Fruit fly (Drosophila melanogaster): ENCODE data around the gene CG10185.

Gene CG10185

dm6 chr3R:16042137-16042899 lies 25.1 kb downstream of the CG10185 start (continued):
- TF ChIP-seq lz (GFP tag; optimal IDR thresholded peaks at IDR 0.05), result peak; percentile 6
- TF ChIP-seq spab (GFP tag; optimal IDR thresholded peaks at IDR 0.05), result no peak
- TF ChIP-seq Hr39 (GFP tag; optimal IDR thresholded peaks at IDR 0.05), result no peak
- no peak for TF ChIP-seq Sox14 (GFP tag; optimal IDR thresholded peaks at IDR 0.05)
- 0 out of 2 replicates have a peak, but pooled peaks have one; percentile 23 for TF ChIP-seq CG11294 (GFP tag; IDR thresholded peaks at IDR 0.05)
- no peak for TF ChIP-seq CG8319 (GFP tag; optimal IDR thresholded peaks at IDR 0.05)
- TF ChIP-seq Blimp-1 (GFP tag; optimal IDR thresholded peaks at IDR 0.05), result no peak
- no peak for TF ChIP-seq CG34406 (GFP tag; optimal IDR thresholded peaks at IDR 0.05)
- TF ChIP-seq CG8632 (GFP tag; optimal IDR thresholded peaks at IDR 0.05), result no peak
- peak; percentile 48 for TF ChIP-seq CG15336 (GFP tag; IDR thresholded peaks at IDR 0.05)
- peak; percentile 55 for TF ChIP-seq CG3919 (GFP tag; optimal IDR thresholded peaks at IDR 0.05)
- TF ChIP-seq Sox15 (GFP tag; optimal IDR thresholded peaks at IDR 0.05), result no peak
- TF ChIP-seq Smox (GFP tag; optimal IDR thresholded peaks at IDR 0.05), result no peak
- no peak for TF ChIP-seq CG9139 (GFP tag; optimal IDR thresholded peaks at IDR 0.05)
- peak; percentile 63 for TF ChIP-seq pdm3 (GFP tag; optimal IDR thresholded peaks at IDR 0.05)
- peak; percentile 39 for TF ChIP-seq Lpt (GFP tag; optimal IDR thresholded peaks at IDR 0.05)
- TF ChIP-seq esn (GFP tag; optimal IDR thresholded peaks at IDR 0.05), result peak; percentile 30
- peak; percentile 22 for TF ChIP-seq Sox102F (GFP tag; optimal IDR thresholded peaks at IDR 0.05)
- TF ChIP-seq Hr4 (GFP tag; optimal IDR thresholded peaks at IDR 0.05), result peak; percentile 56
- no peak for TF ChIP-seq dac (GFP tag; optimal IDR thresholded peaks at IDR 0.05)
- no peak for TF ChIP-seq CG10669 (GFP tag; optimal IDR thresholded peaks at IDR 0.05)
- TF ChIP-seq fd59A (GFP tag; optimal IDR thresholded peaks at IDR 0.05), result no peak
- no peak for TF ChIP-seq fd85E (GFP tag; optimal IDR thresholded peaks at IDR 0.05)
- TF ChIP-seq achi (GFP tag; optimal IDR thresholded peaks at IDR 0.05), result peak; percentile 33
- TF ChIP-seq vri (GFP tag; optimal IDR thresholded peaks at IDR 0.05), result no peak

dm6 chr3R:16040925-16041324 lies 26.5 kb downstream of the CG10185 start:
- TF ChIP-seq fd85E (GFP tag; optimal IDR thresholded peaks at IDR 0.05) (no peak), CG1621 (tag; optimal IDR thresholded peaks at IDR 0.05) (peak; percentile 63)

dm6 chr3R:16039557-16039956 lies 27.8 kb downstream of the CG10185 start:
- TF ChIP-seq CG9139 (GFP tag; optimal IDR thresholded peaks at IDR 0.05) (no peak), salr (GFP tag; optimal IDR thresholded peaks at IDR 0.05) (no peak), CG3919 (GFP tag; optimal IDR thresholded peaks at IDR 0.05) (no peak), Ets21C (GFP tag; optimal IDR thresholded peaks at IDR 0.05) (no peak), CG10631 (GFP tag; optimal IDR thresholded peaks at IDR 0.05) (no peak), CG7368 (GFP tag; optimal IDR thresholded peaks at IDR 0.05) (no peak), net (GFP tag; optimal IDR thresholded peaks at IDR 0.05) (no peak), fd85E (GFP tag; optimal IDR thresholded peaks at IDR 0.05) (no peak), spab (GFP tag; optimal IDR thresholded peaks at IDR 0.05) (no peak), Ets96B (tag; optimal IDR thresholded peaks at IDR 0.05) (no peak), CG8632 (GFP tag; optimal IDR thresholded peaks at IDR 0.05) (no peak), dac (GFP tag; optimal IDR thresholded peaks at IDR 0.05) (no peak), Smox (GFP tag; optimal IDR thresholded peaks at IDR 0.05) (no peak)

DNA sequence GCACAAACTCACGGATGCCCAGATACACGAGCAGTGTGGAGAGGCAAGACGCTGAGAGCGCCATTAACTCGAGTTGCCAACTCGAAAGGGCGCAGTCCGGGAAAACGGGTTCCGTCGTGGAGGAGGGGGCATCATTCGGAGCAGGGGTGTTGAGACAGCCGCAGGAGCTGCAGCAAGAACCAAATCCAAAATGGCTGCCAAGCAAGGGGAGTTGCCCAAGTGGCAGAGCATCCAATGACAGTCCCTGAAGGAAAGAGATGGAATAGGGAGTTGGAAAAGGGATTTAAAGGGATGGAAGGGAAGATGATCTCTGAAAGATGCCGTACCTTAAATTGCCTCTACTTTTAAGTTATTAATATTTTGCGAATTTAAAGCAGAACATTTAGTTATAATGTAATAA lies 29.3 kb downstream of the CG10185 start:
- no peak for TF ChIP-seq Sox14 (GFP tag; optimal IDR thresholded peaks at IDR 0.05)
- 0 out of 3 replicates have a peak, but pooled peaks have one; percentile 29 for TF ChIP-seq CG6163 (GFP tag; IDR thresholded peaks at IDR 0.05)
- peak; percentile 17 for TF ChIP-seq Eip78C (GFP tag)
- TF ChIP-seq CG32006 (GFP tag; optimal IDR thresholded peaks at IDR 0.05), result no peak
- TF ChIP-seq CG1621 (tag; optimal IDR thresholded peaks at IDR 0.05), result peak; percentile 32

All from whole organism, prepupa.